Worm (Caenorhabditis elegans) whole organism, late embryonic: ENCODE measurements around the gene T26C12.2.

Experiments used
- ceh-19 ChIP-seq: fragments of 200-800 bp; sonication (Bioruptor generic); optimal IDR thresholded peaks from 2 replicates; lab custom pipeline; 2018; ENCODE audit warnings: mild to moderate bottlenecking, missing genetic modification characterization, missing compliant biosample characterization
- sdc-2 ChIP-seq: sonication (generic microtip); optimal IDR thresholded peaks from 2 replicates; lab custom pipeline; 2016; ENCODE audit warnings: missing genotype, missing genetic modification characterization, missing compliant biosample characterization
- unc-42 ChIP-seq: sonication (generic microtip); optimal IDR thresholded peaks from 2 replicates; lab custom pipeline; 2016; ENCODE audit warnings: missing genotype, missing genetic modification characterization, missing compliant biosample characterization

DNA sequence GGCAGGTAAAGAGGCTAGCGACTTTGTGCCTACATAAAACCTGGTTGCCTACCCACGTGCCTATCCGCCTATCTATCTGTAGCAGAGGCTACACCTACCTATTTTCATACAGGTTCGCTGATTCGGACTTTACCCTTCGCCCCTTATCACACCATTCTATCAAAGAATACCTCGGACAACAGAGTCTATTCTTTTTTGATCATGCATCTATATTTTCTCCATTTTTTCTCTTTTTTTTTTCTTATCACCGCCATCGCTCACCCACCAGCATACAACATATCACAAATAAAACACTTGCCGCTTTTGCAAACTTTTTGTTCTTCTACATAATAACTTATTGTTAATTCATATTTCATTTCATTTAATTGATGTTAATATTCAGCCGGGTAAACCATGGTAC, 7.0 kb downstream of the T26C12.2 start, which contains the start of gene T26C12.1:
- no peak for TF ChIP-seq unc-42
- no peak for TF ChIP-seq sdc-2
- TF ChIP-seq ceh-19 (GFP tag; lab: Kevin White, UChicago) = no peak
